Fruit fly (Drosophila melanogaster): ENCODE measurements around the gene OtopLa.

Gene OtopLa

DNA sequence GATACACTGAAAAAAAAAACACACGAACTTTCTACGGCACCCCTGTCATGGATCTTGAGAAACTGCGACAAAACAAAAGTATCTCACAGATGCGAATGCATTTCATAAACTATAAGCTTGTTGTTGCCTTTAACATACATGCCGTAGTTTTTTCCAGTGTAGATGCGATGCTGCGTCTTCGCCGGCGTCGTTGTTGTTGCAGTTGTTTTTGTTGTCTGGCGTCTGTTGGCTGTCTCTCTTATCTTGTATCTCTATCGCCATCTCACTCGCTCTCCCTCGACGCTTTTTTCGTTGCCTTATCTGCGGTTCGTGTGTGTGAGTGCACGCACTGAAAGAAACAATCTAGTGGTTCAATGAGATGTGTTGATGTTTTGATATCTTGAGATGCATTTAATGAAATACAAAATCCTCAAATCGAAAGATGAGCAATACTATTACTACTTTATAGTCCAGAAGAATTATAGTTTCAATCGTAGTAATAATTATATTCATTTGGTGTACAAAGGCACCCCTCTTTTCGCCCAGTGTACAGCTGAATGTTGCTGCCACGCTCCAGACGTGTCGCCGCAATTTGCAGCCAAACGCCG lies 48.2 kb upstream of the OtopLa start (continued):
- TF ChIP-seq CG10147 (GFP tag; optimal IDR thresholded peaks at IDR 0.05) (peak; percentile 83), Max (GFP tag; optimal IDR thresholded peaks at IDR 0.05) (peak; percentile 91), HLH3B (GFP tag; IDR thresholded peaks at IDR 0.05) (peak; percentile 97), psq (GFP tag; optimal IDR thresholded peaks at IDR 0.05) (peak; percentile 88), Myb (GFP tag; optimal IDR thresholded peaks at IDR 0.05) (peak; percentile 90), fd3F (GFP tag; optimal IDR thresholded peaks at IDR 0.05) (peak; percentile 82), en (GFP tag; optimal IDR thresholded peaks at IDR 0.05) (peak; percentile 95), CG2116 (GFP tag; optimal IDR thresholded peaks at IDR 0.05) (peak; percentile 79), Pdp1 (GFP tag; optimal IDR thresholded peaks at IDR 0.05) (peak; percentile 97 to 98), CG18011 (GFP tag; optimal IDR thresholded peaks at IDR 0.05) (peak; percentile 67), peb (GFP tag; IDR thresholded peaks at IDR 0.05) (peak; percentile 92), dysf (GFP tag; IDR thresholded peaks at IDR 0.05) (peak; percentile 96), crc (GFP tag; optimal IDR thresholded peaks at IDR 0.05) (peak; percentile 95), jigr1 (GFP tag; IDR thresholded peaks at IDR 0.05) (peak; percentile 83), Dip3 (GFP tag; optimal IDR thresholded peaks at IDR 0.05) (peak; percentile 93)

DNA sequence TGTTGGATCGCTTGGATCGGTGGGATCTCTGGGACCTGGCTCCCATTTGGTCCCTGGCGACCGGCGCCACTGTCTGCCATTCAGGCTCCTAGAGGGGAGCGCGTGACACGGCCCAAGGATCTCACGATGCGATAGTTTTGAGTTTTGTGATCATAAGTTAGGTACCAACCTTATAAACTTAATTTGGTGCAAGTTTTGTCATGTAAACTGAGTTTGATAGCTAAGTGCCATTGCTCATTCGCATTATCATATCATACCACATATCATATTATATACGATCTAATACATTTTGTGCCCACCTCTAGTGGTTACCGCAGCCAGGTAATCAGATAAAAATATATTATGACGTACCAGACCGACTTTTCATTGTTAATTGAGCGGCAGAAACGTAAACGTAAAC lies 47.7 kb upstream of the OtopLa start:
- TF ChIP-seq CG30403 (GFP tag; optimal IDR thresholded peaks at IDR 0.05) (no peak), D (optimal IDR thresholded peaks at IDR 0.05) (no peak), D (GFP tag; optimal IDR thresholded peaks at IDR 0.05) (no peak), CG33213 (GFP tag; optimal IDR thresholded peaks at IDR 0.05) (no peak), pnt (GFP tag; optimal IDR thresholded peaks at IDR 0.05) (no peak), lab (GFP tag; optimal IDR thresholded peaks at IDR 0.05) (no peak), CG12155 (GFP tag; optimal IDR thresholded peaks at IDR 0.05) (no peak), emc (GFP tag; optimal IDR thresholded peaks at IDR 0.05) (no peak), Deaf1 (tag; optimal IDR thresholded peaks at IDR 0.05) (peak; percentile 33), TFAM (GFP tag; optimal IDR thresholded peaks at IDR 0.05) (no peak), Usf (GFP tag; optimal IDR thresholded peaks at IDR 0.05) (no peak), CG17361 (GFP tag; IDR thresholded peaks at IDR 0.05) (no peak), Sox102F (GFP tag; optimal IDR thresholded peaks at IDR 0.05) (no peak), jing (GFP tag; optimal IDR thresholded peaks at IDR 0.05) (no peak), sens-2 (GFP tag; IDR thresholded peaks at IDR 0.05) (no peak), unc-4 (GFP tag; IDR thresholded peaks at IDR 0.05; ENCODE audit: partially characterized antibody) (peak; percentile 47; the same call in 1 of the 2 replicates), ase (GFP tag; IDR thresholded peaks at IDR 0.05) (no peak), CG7357 (GFP tag; IDR thresholded peaks at IDR 0.05) (no peak), ranshi (GFP tag; IDR thresholded peaks at IDR 0.05) (peak; percentile 9; the same call in 1 of the 2 replicates), cad (GFP tag; optimal IDR thresholded peaks at IDR 0.05) (no peak), h (optimal IDR thresholded peaks at IDR 0.05) (no peak), lmd (GFP tag; IDR thresholded peaks at IDR 0.05) (no peak), repo (GFP tag; optimal IDR thresholded peaks at IDR 0.05) (no peak), klu (GFP tag; IDR thresholded peaks at IDR 0.05) (no peak), MBD-R2 (GFP tag; IDR thresholded peaks at IDR 0.05) (no peak), ewg (GFP tag; optimal IDR thresholded peaks at IDR 0.05) (no peak), schlank (tag; optimal IDR thresholded peaks at IDR 0.05) (no peak), CG11085 (GFP tag; IDR thresholded peaks at IDR 0.05) (no peak), dmrt99B (tag; optimal IDR thresholded peaks at IDR 0.05) (no peak), Nf-YC (tag; optimal IDR thresholded peaks at IDR 0.05) (no peak), CG2678 (tag; optimal IDR thresholded peaks at IDR 0.05) (no peak), CG17912 (GFP tag; optimal IDR thresholded peaks at IDR 0.05) (no peak), grau (tag; optimal IDR thresholded peaks at IDR 0.05) (peak; percentile 72), sim (GFP tag; IDR thresholded peaks at IDR 0.05) (no peak), CG2199 (GFP tag; IDR thresholded peaks at IDR 0.05) (no peak), CG4617 (GFP tag; optimal IDR thresholded peaks at IDR 0.05; ENCODE audit: borderline replicate concordance) (no peak), gt (GFP tag; IDR thresholded peaks at IDR 0.05) (no peak)
